Worm (Caenorhabditis elegans) whole organism, young adult: ENCODE data around the gene Y75B12A.2.

Experiments used
- Y53G8AR.9 ChIP-seq: fragments of 200-800 bp; sonication (Bioruptor generic); conservative IDR thresholded peaks from 2 replicates; pipeline ENCODE4 v1.3.6; 2022; ENCODE audit warnings: missing genetic modification reagents, missing genetic modification characterization, missing compliant biosample characterization
- attf-3 ChIP-seq: fragments of 200-800 bp; sonication (Bioruptor generic); conservative IDR thresholded peaks from 2 replicates; pipeline ENCODE4 v1.3.6; 2022; ENCODE audit warnings: missing genetic modification reagents, missing genetic modification characterization, missing compliant biosample characterization
- ceh-40 ChIP-seq: fragments of 200-800 bp; sonication (Bioruptor generic); IDR thresholded peaks from 2 replicates; pipeline ENCODE4 v1.3.6; 2022; ENCODE audit warnings: missing genetic modification characterization, missing compliant biosample characterization
- ceh-91 ChIP-seq: fragments of 200-800 bp; sonication (Bioruptor generic); IDR thresholded peaks from 2 replicates; pipeline ENCODE4 v1.3.6; 2022; ENCODE audit warnings: missing genetic modification reagents, missing genetic modification characterization, missing compliant biosample characterization
- him-1 ChIP-seq: sonication (generic microtip); optimal IDR thresholded peaks from 2 replicates; lab custom pipeline; 2016; ENCODE audit warnings: missing genotype, missing genetic modification reagents, missing genetic modification characterization, missing compliant biosample characterization
- pha-4 ChIP-seq: fragments of 150-350 bp; sonication (generic microtip); optimal IDR thresholded peaks from 2 replicates; lab custom pipeline; 2014; ENCODE audit warnings: missing biosample characterization, missing genetic modification reagents, missing genetic modification characterization
- snpc-4 ChIP-seq, 5 experiments: fragments of 150-350 bp in 1 of 5; sonication (generic microtip) in 4 of 5; optimal IDR thresholded peaks; 2 replicates each; lab custom pipeline; 2014 to 2018; ENCODE audit warnings: missing genetic modification characterization in 5 of 5, missing biosample characterization in 3 of 5, antibody characterized with exemption in 2 of 5, mild to moderate bottlenecking in 2 of 5, missing compliant biosample characterization in 2 of 5, missing genotype in 2 of 5, moderate library complexity in 2 of 5, missing genetic modification reagents in 1 of 5
- tbx-9 ChIP-seq: sonication (generic microtip); optimal IDR thresholded peaks from 2 replicates; lab custom pipeline; 2016; ENCODE audit warnings: borderline replicate concordance, missing genetic modification characterization, inconsistent platforms, missing compliant biosample characterization
- unc-130 ChIP-seq: sonication (generic microtip); optimal IDR thresholded peaks from 2 replicates; lab custom pipeline; 2016; ENCODE audit warnings: missing genetic modification reagents, missing genetic modification characterization, missing compliant biosample characterization
- ztf-25 ChIP-seq: fragments of 200-800 bp; sonication (Bioruptor generic); IDR thresholded peaks from 2 replicates; pipeline ENCODE4 v1.3.6; 2022; ENCODE audit warnings: missing genetic modification reagents, missing genetic modification characterization, missing compliant biosample characterization

- TF ChIP-seq ztf-25 (no peak), ceh-91 (GFP tag; lab: Robert Waterston, UW) (no peak), tbx-9 (no peak), ceh-40 (no peak), pha-4 (tag; lab: Kevin White, UChicago) (no peak), snpc-4 (GFP tag; optimal IDR thresholded peaks at IDR 0.05; lab: Kevin White, UChicago) (no peak), snpc-4 (tag; optimal IDR thresholded peaks at IDR 0.05; lab: Kevin White, UChicago) (no peak), him-1 (no peak), attf-3 (GFP tag; lab: Robert Waterston, UW) (no peak), Y53G8AR.9 (GFP tag; lab: Robert Waterston, UW) (no peak), unc-130 (no peak)
Measured at ce11 chrV:15089438-15089837, 19.9 kb upstream of the Y75B12A.2 start, which contains the start of the genes C01G10.5 and C01G10.4.
